Fruit fly (Drosophila melanogaster): ENCODE measurements around the gene CG5281.

CG5281 gene

DNA sequence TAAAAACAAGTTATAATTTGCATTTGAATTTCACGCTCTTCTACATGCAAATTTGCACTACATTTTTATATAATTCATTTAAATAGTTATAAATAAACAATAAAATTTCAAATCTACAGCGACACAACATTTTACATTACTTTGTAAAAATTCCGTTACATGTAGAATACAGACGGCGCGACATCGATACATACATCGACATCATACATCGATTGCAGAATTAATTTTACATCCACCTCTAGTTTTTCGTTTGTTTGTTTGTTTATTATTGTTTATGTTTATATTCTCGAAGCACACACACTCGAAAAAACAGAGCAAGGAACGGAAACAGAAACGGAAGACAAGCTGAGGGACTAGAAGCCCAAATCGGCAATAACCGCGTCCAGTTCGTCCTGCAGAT lies 1.9 kb downstream of the CG5281 start, which contains the start of gene CG17230 (continued):
- TF ChIP-seq HmgZ (tag; optimal IDR thresholded peaks at IDR 0.05), result no peak
- no peak for TF ChIP-seq h (optimal IDR thresholded peaks at IDR 0.05)
- peak; percentile 70 for TF ChIP-seq Med (GFP tag)
- no peak for TF ChIP-seq ash1 (GFP tag; optimal IDR thresholded peaks at IDR 0.05)
- TF ChIP-seq B-H2 (GFP tag; optimal IDR thresholded peaks at IDR 0.05), result no peak
- TF ChIP-seq br (optimal IDR thresholded peaks at IDR 0.05), result no peak
- peak; percentile 72 for TF ChIP-seq CG3838 (GFP tag; optimal IDR thresholded peaks at IDR 0.05)
- no peak for TF ChIP-seq Atf-2 (GFP tag; optimal IDR thresholded peaks at IDR 0.05)
- no peak for TF ChIP-seq CG6765 (GFP tag; optimal IDR thresholded peaks at IDR 0.05)
- TF ChIP-seq zen2 (GFP tag; IDR thresholded peaks at IDR 0.05; ENCODE audit: partially characterized antibody), result no peak; the same call in 2 of the 3 replicates
- no peak for TF ChIP-seq Nf-YC (tag; optimal IDR thresholded peaks at IDR 0.05)
- no peak for TF ChIP-seq fd96Cb (tag; optimal IDR thresholded peaks at IDR 0.05)
- no peak for TF ChIP-seq odd (GFP tag; optimal IDR thresholded peaks at IDR 0.05)
- TF ChIP-seq Camta (GFP tag; optimal IDR thresholded peaks at IDR 0.05), result no peak
- no peak for TF ChIP-seq Gug (GFP tag; IDR thresholded peaks at IDR 0.05)
- no peak for TF ChIP-seq zfh1 (GFP tag; IDR thresholded peaks at IDR 0.05)
- no peak for TF ChIP-seq Ada2b (GFP tag; IDR thresholded peaks at IDR 0.05)
- TF ChIP-seq CG4707 (GFP tag; optimal IDR thresholded peaks at IDR 0.05), result no peak
- no peak for TF ChIP-seq pb (GFP tag; optimal IDR thresholded peaks at IDR 0.05)
- TF ChIP-seq CG11695 (GFP tag; IDR thresholded peaks at IDR 0.05), result no peak
- no peak for TF ChIP-seq Dek (tag; optimal IDR thresholded peaks at IDR 0.05)
- TF ChIP-seq kah (GFP tag; optimal IDR thresholded peaks at IDR 0.05), result no peak
- no peak for TF ChIP-seq nmo (GFP tag; optimal IDR thresholded peaks at IDR 0.05)
- no peak for TF ChIP-seq Lim3 (GFP tag; IDR thresholded peaks at IDR 0.05)
- TF ChIP-seq CG2120 (GFP tag; optimal IDR thresholded peaks at IDR 0.05), result no peak
- no peak for TF ChIP-seq Sox100B (GFP tag; optimal IDR thresholded peaks at IDR 0.05)
- peak; percentile 60; the same call in 1 of the 4 replicates for TF ChIP-seq chinmo (GFP tag; IDR thresholded peaks at IDR 0.05; ENCODE audit: partially characterized antibody)
- TF ChIP-seq CG12155 (GFP tag; optimal IDR thresholded peaks at IDR 0.05), result no peak
- no peak for TF ChIP-seq CG18262 (tag; optimal IDR thresholded peaks at IDR 0.05)
- TF ChIP-seq sima (GFP tag; optimal IDR thresholded peaks at IDR 0.05), result no peak
- TF ChIP-seq CG6654 (GFP tag; optimal IDR thresholded peaks at IDR 0.05), result no peak
- TF ChIP-seq CG4617 (GFP tag; optimal IDR thresholded peaks at IDR 0.05; ENCODE audit: borderline replicate concordance), result peak; percentile 60
- no peak for TF ChIP-seq dm (GFP tag; optimal IDR thresholded peaks at IDR 0.05)
- TF ChIP-seq Dp (GFP tag; optimal IDR thresholded peaks at IDR 0.05), result peak; percentile 22
- no peak for TF ChIP-seq sens (GFP tag)
- no peak for TF ChIP-seq CG7745 (tag; optimal IDR thresholded peaks at IDR 0.05)
- TF ChIP-seq Doc2 (GFP tag; IDR thresholded peaks at IDR 0.05), result no peak
- no peak for TF ChIP-seq gce (GFP tag; IDR thresholded peaks at IDR 0.05)
- no peak for TF ChIP-seq nom (GFP tag; optimal IDR thresholded peaks at IDR 0.05)
- no peak for TF ChIP-seq so (GFP tag; IDR thresholded peaks at IDR 0.05)
- TF ChIP-seq HLHmδ (GFP tag; optimal IDR thresholded peaks at IDR 0.05), result no peak
- TF ChIP-seq dmrt99B (tag; optimal IDR thresholded peaks at IDR 0.05), result no peak
- TF ChIP-seq tio (GFP tag; optimal IDR thresholded peaks at IDR 0.05), result no peak
- TF ChIP-seq fru (optimal IDR thresholded peaks at IDR 0.05), result no peak
- TF ChIP-seq CG9727 (GFP tag; optimal IDR thresholded peaks at IDR 0.05), result no peak
- no peak for TF ChIP-seq CG12769 (tag; optimal IDR thresholded peaks at IDR 0.05)
- TF ChIP-seq aop (GFP tag; IDR thresholded peaks at IDR 0.05), result no peak
- no peak for TF ChIP-seq Kr (GFP tag; optimal IDR thresholded peaks at IDR 0.05)
- TF ChIP-seq dpn (GFP tag; optimal IDR thresholded peaks at IDR 0.05), result no peak
- no peak for TF ChIP-seq NC2α (GFP tag; optimal IDR thresholded peaks at IDR 0.05)
- TF ChIP-seq esg (GFP tag; conservative IDR thresholded peaks at IDR 0.05), result no peak
- peak; percentile 52 for TF ChIP-seq Lhr (GFP tag; optimal IDR thresholded peaks at IDR 0.05)
- no peak for TF ChIP-seq CG1647 (GFP tag; optimal IDR thresholded peaks at IDR 0.05)

All from whole organism, embryonic.